Fruit fly (Drosophila melanogaster): ENCODE data around the gene mRpS7.

The mRpS7 gene

DNA sequence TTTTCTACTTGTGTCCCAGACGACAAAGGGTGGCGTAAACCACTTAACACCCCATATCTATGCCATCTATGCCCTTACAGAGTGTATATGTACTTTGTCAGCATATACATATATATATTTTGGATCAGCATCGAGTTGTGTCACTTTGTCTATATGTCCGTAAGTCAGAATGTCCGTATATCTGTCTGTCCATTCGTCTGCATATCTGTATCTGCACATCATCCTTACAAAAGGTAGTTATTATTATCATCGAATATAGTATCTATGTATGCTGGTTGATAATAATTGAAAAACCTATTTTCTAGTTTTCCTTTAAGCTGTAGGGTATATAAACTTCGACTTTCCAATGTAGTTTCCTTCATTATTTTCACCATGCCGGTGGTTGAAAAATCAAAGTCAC is 35.3 kb upstream of the mRpS7 start:
- TF ChIP-seq fru (GFP tag; optimal IDR thresholded peaks at IDR 0.05): no peak
- TF ChIP-seq dl (GFP tag; optimal IDR thresholded peaks at IDR 0.05; ENCODE audit: insufficient read depth in 1 of 2, partially characterized antibody in 2 of 2): no peak
- TF ChIP-seq pan (optimal IDR thresholded peaks at IDR 0.05): no peak
- no peak for TF ChIP-seq Jra (GFP tag; optimal IDR thresholded peaks at IDR 0.05)
- TF ChIP-seq dmrt93B (GFP tag; optimal IDR thresholded peaks at IDR 0.05): no peak
- no peak for TF ChIP-seq dsf (GFP tag; optimal IDR thresholded peaks at IDR 0.05; ENCODE audit: borderline replicate concordance)
- no peak for TF ChIP-seq usp (GFP tag; optimal IDR thresholded peaks at IDR 0.05)
- TF ChIP-seq lola (GFP tag; optimal IDR thresholded peaks at IDR 0.05): no peak
- TF ChIP-seq Sp1 (GFP tag; optimal IDR thresholded peaks at IDR 0.05): no peak
- no peak for TF ChIP-seq CG32264 (GFP tag; optimal IDR thresholded peaks at IDR 0.05)
- TF ChIP-seq GATAd (GFP tag; optimal IDR thresholded peaks at IDR 0.05): no peak

DNA sequence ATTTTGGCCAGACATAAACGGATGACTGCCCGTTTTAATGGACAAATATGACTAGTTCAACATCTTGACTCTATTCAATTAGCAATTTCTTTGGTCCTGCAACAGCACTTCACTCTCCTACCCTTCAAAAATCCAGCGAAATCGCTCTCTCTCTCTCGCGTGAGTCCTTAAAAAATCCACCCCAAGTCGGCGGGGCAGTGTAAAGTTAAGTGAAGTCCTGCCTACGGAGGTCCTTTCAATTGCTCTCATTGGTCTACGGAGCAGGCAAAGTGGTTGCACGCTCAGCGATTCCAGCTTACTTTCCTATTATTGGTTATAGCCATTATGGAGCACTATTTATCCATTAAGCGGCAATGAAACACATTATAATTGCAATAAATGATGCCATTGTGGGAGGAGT is 32.6 kb upstream of the mRpS7 start, which contains the start of gene CG34367:
Gene CG34367 (minus strand): TSS at position 35 of the 400 bp plus-strand sequence.
- no peak for TF ChIP-seq brk (GFP tag; optimal IDR thresholded peaks at IDR 0.05)
- no peak for TF ChIP-seq Hnf4 (GFP tag; optimal IDR thresholded peaks at IDR 0.05)
- TF ChIP-seq h (GFP tag; optimal IDR thresholded peaks at IDR 0.05): no peak
- no peak for TF ChIP-seq woc (GFP tag; optimal IDR thresholded peaks at IDR 0.05)
- no peak for TF ChIP-seq Myc (optimal IDR thresholded peaks at IDR 0.05)
- TF ChIP-seq jim (GFP tag; optimal IDR thresholded peaks at IDR 0.05): no peak
- TF ChIP-seq Rel (GFP tag; optimal IDR thresholded peaks at IDR 0.05): no peak
- no peak for TF ChIP-seq Rel (tag; optimal IDR thresholded peaks at IDR 0.05)
- no peak for TF ChIP-seq N (GFP tag; optimal IDR thresholded peaks at IDR 0.05)
- TF ChIP-seq dmrt93B (GFP tag; optimal IDR thresholded peaks at IDR 0.05): no peak

DNA sequence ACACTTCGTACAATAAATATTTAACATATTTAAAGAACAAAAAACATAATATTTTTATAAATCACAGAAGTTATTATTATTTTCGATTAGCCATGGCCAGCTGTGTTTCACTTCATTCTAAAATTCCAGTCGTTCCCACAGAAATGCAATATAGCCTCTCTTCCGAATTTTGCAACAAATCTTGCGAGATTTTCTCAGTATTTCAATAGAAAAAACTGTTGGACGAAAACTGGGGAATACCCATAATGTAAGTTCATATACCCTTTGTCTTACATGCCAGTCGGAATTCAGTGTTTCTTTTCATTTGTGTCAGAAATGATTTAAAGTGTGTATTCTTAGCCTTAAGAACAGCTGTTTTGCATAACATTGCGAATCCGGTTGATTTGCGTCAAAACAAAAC is 30.0 kb upstream of the mRpS7 start, which contains the start of the genes CtsL4 and ClpP:
Gene CtsL4 (minus strand): TSS at position 90 of the 400 bp plus-strand sequence.
Gene ClpP (plus strand): TSS at position 288 of the 400 bp plus-strand sequence.
- TF ChIP-seq fru (GFP tag; optimal IDR thresholded peaks at IDR 0.05): no peak
- TF ChIP-seq woc (GFP tag; optimal IDR thresholded peaks at IDR 0.05): peak; percentile 66
- no peak for TF ChIP-seq Abd-B (GFP tag; optimal IDR thresholded peaks at IDR 0.05)
- TF ChIP-seq Hr83 (GFP tag; optimal IDR thresholded peaks at IDR 0.05; ENCODE audit: poor library complexity, severe bottlenecking): no peak

DNA sequence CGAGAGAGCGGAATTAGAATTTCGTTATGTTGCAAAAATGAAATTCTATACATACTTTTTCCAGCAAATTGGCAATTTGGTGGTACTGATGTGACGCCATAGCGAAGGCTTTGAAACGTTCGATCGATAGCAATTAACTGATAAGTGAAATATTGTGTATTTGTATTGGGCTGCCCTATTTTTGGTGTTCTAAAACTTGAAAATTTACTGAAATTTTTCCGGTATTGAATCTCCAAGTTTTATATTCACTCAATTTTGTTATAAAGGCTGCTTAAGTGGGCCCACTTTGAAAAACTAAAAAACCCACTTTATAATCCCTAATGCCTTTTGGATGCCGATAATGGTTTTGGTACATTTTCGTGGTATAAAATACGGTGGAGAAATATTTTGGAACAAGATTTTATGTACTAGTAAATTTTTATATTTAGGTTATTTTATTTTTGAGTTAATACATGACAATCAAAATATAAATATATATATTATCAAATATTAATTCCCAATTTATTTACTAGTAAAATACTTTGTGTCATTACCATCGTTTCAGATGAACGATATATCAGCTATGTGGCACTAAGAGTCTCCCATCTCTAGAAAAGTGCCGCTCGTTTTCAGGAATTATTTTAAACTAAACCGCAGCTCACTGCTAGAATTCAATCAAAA is 23.9 kb upstream of the mRpS7 start, which contains the start of the genes Cand1 and pim:
Gene Cand1 (minus strand): TSS at position 300 of the 660 bp plus-strand sequence.
Gene pim (plus strand): TSS at position 582 of the 660 bp plus-strand sequence.
- peak; percentile 11 for TF ChIP-seq HLH106 (tag; optimal IDR thresholded peaks at IDR 0.05)
- TF ChIP-seq dsf (GFP tag; optimal IDR thresholded peaks at IDR 0.05; ENCODE audit: borderline replicate concordance): no peak
- TF ChIP-seq Hr83 (GFP tag; optimal IDR thresholded peaks at IDR 0.05; ENCODE audit: poor library complexity, severe bottlenecking): no peak
- TF ChIP-seq ey (GFP tag; optimal IDR thresholded peaks at IDR 0.05): no peak
- TF ChIP-seq woc (GFP tag; optimal IDR thresholded peaks at IDR 0.05): peak; percentile 22
- no peak for TF ChIP-seq Rel (GFP tag; optimal IDR thresholded peaks at IDR 0.05)
- TF ChIP-seq Rel (tag; optimal IDR thresholded peaks at IDR 0.05): peak; percentile 36

DNA sequence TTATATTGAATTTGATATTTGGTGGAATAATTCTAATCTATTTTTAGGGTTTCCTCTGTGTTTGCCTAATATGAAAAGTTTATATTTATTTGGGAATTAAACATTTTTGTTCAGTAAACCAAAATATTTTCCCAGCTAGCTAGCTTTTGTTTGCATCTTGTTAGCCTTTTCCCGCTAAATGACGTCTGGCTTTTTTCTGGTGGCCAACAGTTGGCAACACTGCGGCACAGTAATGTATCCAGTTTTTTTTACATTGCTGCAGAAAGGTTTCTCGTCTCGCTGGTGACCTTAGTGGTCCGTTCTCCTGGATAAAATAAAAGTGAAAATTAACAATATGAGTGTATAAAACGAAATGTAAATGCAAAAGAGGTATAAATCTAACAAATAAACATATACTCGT is 22.2 kb upstream of the mRpS7 start, which contains the start of gene lft:
Gene lft (plus strand): TSS at position 243 of the 400 bp plus-strand sequence.
- peak; percentile 85 for TF ChIP-seq fru (GFP tag; optimal IDR thresholded peaks at IDR 0.05)
- TF ChIP-seq Myc (optimal IDR thresholded peaks at IDR 0.05): peak; percentile 69
- TF ChIP-seq woc (GFP tag; optimal IDR thresholded peaks at IDR 0.05): peak; percentile 60
- TF ChIP-seq dmrt93B (GFP tag; optimal IDR thresholded peaks at IDR 0.05): no peak
- no peak for TF ChIP-seq jim (GFP tag; optimal IDR thresholded peaks at IDR 0.05)

DNA sequence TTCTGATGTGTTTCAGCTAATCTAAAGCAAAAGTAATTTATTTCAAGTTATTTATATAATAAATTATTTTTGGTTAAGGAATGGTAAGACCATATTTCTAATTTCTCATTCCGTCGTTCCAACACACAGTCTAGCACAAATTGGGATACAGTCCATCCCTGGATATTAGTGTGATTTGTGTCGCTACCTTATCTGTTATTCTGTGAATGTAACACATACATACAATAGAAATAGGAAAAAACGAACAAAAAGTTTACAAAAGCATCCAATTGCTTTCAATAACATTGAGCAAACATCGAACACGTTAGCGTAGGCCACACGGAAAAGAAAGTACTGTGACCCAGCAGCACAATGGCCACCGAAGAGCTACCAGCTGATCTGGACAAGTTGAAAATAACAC is 19.9 kb upstream of the mRpS7 start, which contains the start of gene CG5056:
Gene CG5056 (plus strand): TSS at position 168 of the 400 bp plus-strand sequence.
- TF ChIP-seq Sp1 (GFP tag; optimal IDR thresholded peaks at IDR 0.05): peak; percentile 30
- peak; percentile 64 for TF ChIP-seq woc (GFP tag; optimal IDR thresholded peaks at IDR 0.05)
- no peak for TF ChIP-seq tai (GFP tag; optimal IDR thresholded peaks at IDR 0.05)

DNA sequence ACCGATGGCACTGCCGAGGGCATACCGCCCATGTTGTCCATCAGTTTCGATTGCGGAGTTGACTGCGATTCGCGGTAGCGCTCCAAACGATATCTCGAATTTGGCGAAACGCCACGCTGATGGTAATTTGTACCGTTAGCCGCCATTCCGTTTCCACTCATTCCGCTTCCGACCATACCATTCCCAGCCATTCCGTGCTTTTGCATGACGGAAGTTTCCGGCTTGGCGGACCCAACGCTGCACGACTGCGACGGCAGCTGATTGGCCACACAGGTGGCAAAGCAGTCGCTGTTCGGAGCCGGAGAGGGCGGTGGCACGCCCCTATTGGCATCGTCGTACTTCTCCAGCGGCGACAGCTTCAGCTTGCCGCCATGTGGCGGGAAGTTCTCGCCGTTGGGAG is 14.2 kb upstream of the mRpS7 start:
- TF ChIP-seq psq (GFP tag; optimal IDR thresholded peaks at IDR 0.05) (no peak), lola (GFP tag; optimal IDR thresholded peaks at IDR 0.05) (no peak), N (GFP tag; optimal IDR thresholded peaks at IDR 0.05) (no peak), brk (GFP tag; optimal IDR thresholded peaks at IDR 0.05) (no peak), CrebA (GFP tag; optimal IDR thresholded peaks at IDR 0.05; ENCODE audit: borderline replicate concordance) (no peak)
